Worm (Caenorhabditis elegans): ENCODE results near the gene M106.2.

DNA sequence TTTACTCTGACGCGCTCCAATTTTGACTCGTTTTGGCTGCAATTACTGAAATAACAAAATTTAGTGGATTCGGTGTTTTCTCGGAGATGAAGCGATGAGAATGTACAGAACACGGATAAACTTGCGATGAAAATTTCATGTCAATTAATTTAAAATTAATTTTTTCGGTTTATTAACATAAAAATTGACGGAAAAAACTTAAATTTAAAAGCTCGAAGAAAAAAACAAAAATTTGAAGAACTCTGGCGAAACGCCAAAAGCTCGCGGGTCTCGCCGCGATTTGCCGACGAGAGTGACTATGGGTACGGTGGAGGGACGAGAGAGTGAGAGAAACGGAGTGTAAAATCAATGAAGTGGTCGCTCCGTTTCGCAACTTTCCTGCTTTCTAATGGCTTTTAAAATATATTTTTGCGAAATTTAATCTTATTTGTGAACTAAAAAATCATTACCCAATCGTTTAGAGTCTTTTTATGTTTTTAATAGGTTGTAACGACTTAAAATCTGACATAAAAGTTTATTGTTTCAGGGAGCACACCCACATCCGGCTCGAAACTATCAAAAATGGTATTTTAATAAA, 19.0 kb upstream of the M106.2 start, which contains the start of the genes gmps-1 and cap-2:
- TF ChIP-seq mcd-1 (GFP tag; IDR thresholded peaks at IDR 0.05), result peak; percentile 96
- TF ChIP-seq F49E8.2 (tag; optimal IDR thresholded peaks at IDR 0.05; ENCODE audit: insufficient read depth), result peak; percentile 85
- TF ChIP-seq lag-1 (GFP tag; IDR thresholded peaks at IDR 0.05), result peak; percentile 88; the same call in 1 of the 2 replicates
- peak; percentile 100 for TF ChIP-seq F33H1.4 (GFP tag; IDR thresholded peaks at IDR 0.05)
- TF ChIP-seq hsf-1 (GFP tag; IDR thresholded peaks at IDR 0.05), result peak; percentile 80
- TF ChIP-seq K12H6.12 (tag; optimal IDR thresholded peaks at IDR 0.05), result peak; percentile 89
- TF ChIP-seq egl-18 (GFP tag; IDR thresholded peaks at IDR 0.05), result peak; percentile 83
- peak; percentile 79 for TF ChIP-seq F22D6.2 (tag; optimal IDR thresholded peaks at IDR 0.05)
- TF ChIP-seq mxl-1 (tag; optimal IDR thresholded peaks at IDR 0.05), result no peak
- peak; percentile 42 for TF ChIP-seq somi-1 (GFP tag; optimal IDR thresholded peaks at IDR 0.05)
- no peak for TF ChIP-seq ccch-3 (GFP tag; optimal IDR thresholded peaks at IDR 0.05)
- peak; percentile 89 for TF ChIP-seq Y95B8A.8 (GFP tag; IDR thresholded peaks at IDR 0.05)

All from whole organism, young adult.